Fruit fly (Drosophila melanogaster): ENCODE data around the gene CG43373.

The CG43373 gene

dm6 chr3L:16497198-16497701 lies 45.9 kb downstream of the CG43373 start, which contains the start of gene st:
TSS of gene st (plus strand) at chr3L:16497651.
- TF ChIP-seq Hnf4 (GFP tag; optimal IDR thresholded peaks at IDR 0.05) = no peak
- TF ChIP-seq Abd-B (GFP tag; optimal IDR thresholded peaks at IDR 0.05) = no peak
- TF ChIP-seq GATAd (GFP tag; optimal IDR thresholded peaks at IDR 0.05) = no peak
- no peak for TF ChIP-seq foxo (GFP tag; optimal IDR thresholded peaks at IDR 0.05)
- TF ChIP-seq N (GFP tag; optimal IDR thresholded peaks at IDR 0.05) = no peak
- no peak for TF ChIP-seq OdsH (GFP tag; optimal IDR thresholded peaks at IDR 0.05)
- no peak for TF ChIP-seq psq (GFP tag; optimal IDR thresholded peaks at IDR 0.05)
- no peak for TF ChIP-seq Hr83 (GFP tag; optimal IDR thresholded peaks at IDR 0.05; ENCODE audit: poor library complexity, severe bottlenecking)
- no peak for TF ChIP-seq jim (GFP tag; optimal IDR thresholded peaks at IDR 0.05)

dm6 chr3L:16495989-16496797 lies 47.0 kb downstream of the CG43373 start, which contains the start of gene CG42514:
TSS of gene CG42514 (minus strand) at chr3L:16496236.
- no peak for TF ChIP-seq Rel (GFP tag; optimal IDR thresholded peaks at IDR 0.05)
- TF ChIP-seq Rel (tag; optimal IDR thresholded peaks at IDR 0.05) = no peak
- no peak for TF ChIP-seq GATAd (GFP tag; optimal IDR thresholded peaks at IDR 0.05)
- TF ChIP-seq Sp1 (GFP tag; optimal IDR thresholded peaks at IDR 0.05) = no peak
- no peak for TF ChIP-seq woc (GFP tag; optimal IDR thresholded peaks at IDR 0.05)
- no peak for TF ChIP-seq brk (GFP tag; optimal IDR thresholded peaks at IDR 0.05)
- TF ChIP-seq sage (GFP tag; optimal IDR thresholded peaks at IDR 0.05) = no peak
- no peak for TF ChIP-seq br (GFP tag; optimal IDR thresholded peaks at IDR 0.05)
- no peak for TF ChIP-seq Hnf4 (GFP tag; optimal IDR thresholded peaks at IDR 0.05)
- TF ChIP-seq sv (GFP tag; optimal IDR thresholded peaks at IDR 0.05) = no peak
- TF ChIP-seq CrebA (GFP tag; optimal IDR thresholded peaks at IDR 0.05; ENCODE audit: borderline replicate concordance) = no peak
- no peak for TF ChIP-seq dsf (GFP tag; optimal IDR thresholded peaks at IDR 0.05; ENCODE audit: borderline replicate concordance)

dm6 chr3L:16495235-16495634 lies 47.9 kb downstream of the CG43373 start:
- TF ChIP-seq dmrt93B (GFP tag; optimal IDR thresholded peaks at IDR 0.05) (no peak), Myc (optimal IDR thresholded peaks at IDR 0.05) (no peak)

dm6 chr3L:16494651-16495074 lies 48.5 kb downstream of the CG43373 start:
- TF ChIP-seq CG32264 (GFP tag; optimal IDR thresholded peaks at IDR 0.05) (no peak), HLH106 (tag; optimal IDR thresholded peaks at IDR 0.05) (peak; percentile 36), h (GFP tag; optimal IDR thresholded peaks at IDR 0.05) (peak; percentile 13), brk (GFP tag; optimal IDR thresholded peaks at IDR 0.05) (no peak), foxo (GFP tag; optimal IDR thresholded peaks at IDR 0.05) (peak in 1 of 2 experiments; percentile 29), ey (GFP tag; optimal IDR thresholded peaks at IDR 0.05) (no peak), fru (GFP tag; optimal IDR thresholded peaks at IDR 0.05) (peak; percentile 54), woc (GFP tag; optimal IDR thresholded peaks at IDR 0.05) (peak; percentile 68), Hr78 (GFP tag; optimal IDR thresholded peaks at IDR 0.05) (no peak), lola (GFP tag; optimal IDR thresholded peaks at IDR 0.05) (no peak)

dm6 chr3L:16493717-16494116 lies 49.5 kb downstream of the CG43373 start:
- TF ChIP-seq Myc (optimal IDR thresholded peaks at IDR 0.05) = peak; percentile 69
- TF ChIP-seq Dif (GFP tag; optimal IDR thresholded peaks at IDR 0.05; ENCODE audit: partially characterized antibody) = no peak

- TF ChIP-seq Hr78 (GFP tag; optimal IDR thresholded peaks at IDR 0.05) = no peak
- TF ChIP-seq Sp1 (GFP tag; optimal IDR thresholded peaks at IDR 0.05) = no peak
- no peak for TF ChIP-seq Dfd (GFP tag; optimal IDR thresholded peaks at IDR 0.05)
- no peak for TF ChIP-seq fru (GFP tag; optimal IDR thresholded peaks at IDR 0.05)
- no peak for TF ChIP-seq psq (GFP tag; optimal IDR thresholded peaks at IDR 0.05)
- TF ChIP-seq lola (GFP tag; optimal IDR thresholded peaks at IDR 0.05) = no peak
- TF ChIP-seq ey (GFP tag; optimal IDR thresholded peaks at IDR 0.05) = no peak
- no peak for TF ChIP-seq Jra (GFP tag; optimal IDR thresholded peaks at IDR 0.05)
- no peak for TF ChIP-seq br (GFP tag; optimal IDR thresholded peaks at IDR 0.05)
- TF ChIP-seq pan (optimal IDR thresholded peaks at IDR 0.05) = no peak
- no peak for TF ChIP-seq HLH106 (tag; optimal IDR thresholded peaks at IDR 0.05)
- TF ChIP-seq h (GFP tag; optimal IDR thresholded peaks at IDR 0.05) = no peak
- no peak for TF ChIP-seq jim (GFP tag; optimal IDR thresholded peaks at IDR 0.05)
- TF ChIP-seq GATAd (GFP tag; optimal IDR thresholded peaks at IDR 0.05) = no peak
- no peak for TF ChIP-seq Mio (GFP tag; optimal IDR thresholded peaks at IDR 0.05)
- TF ChIP-seq Abd-B (GFP tag; optimal IDR thresholded peaks at IDR 0.05) = no peak
- no peak for TF ChIP-seq Rel (GFP tag; optimal IDR thresholded peaks at IDR 0.05)
- TF ChIP-seq Rel (tag; optimal IDR thresholded peaks at IDR 0.05) = no peak
- no peak for TF ChIP-seq sv (GFP tag; optimal IDR thresholded peaks at IDR 0.05)
- no peak for TF ChIP-seq N (GFP tag; optimal IDR thresholded peaks at IDR 0.05)
These were observed 52.1 kb downstream of the CG43373 start for dm6 chr3L:16491006-16491605.

Measured in whole organism, wandering third instar larva.